Fruit fly (Drosophila melanogaster) S2 (cell line): ENCODE data around the gene CG6013.

Experiments
- CG8478 ChIP-seq: fragments of >200 bp; optimal IDR thresholded peaks from 2 replicates; lab custom pipeline; 2018
- CTCF ChIP-seq, 2 experiments: fragments of >200 bp; optimal IDR thresholded peaks; 2 replicates each; lab custom pipeline; 2018

- no peak for TF ChIP-seq CG8478 (lab: Kevin White, UChicago)
- TF ChIP-seq CTCF (optimal IDR thresholded peaks at IDR 0.05; lab: Kevin White, UChicago) = no peak
These were observed 47.8 kb downstream of the CG6013 start for dm6 chr3R:19079140-19079539.
